Worm (Caenorhabditis elegans) whole organism, midembryonic: ENCODE results near the gene W08G11.1.

Source experiments
- T22C8.4 ChIP-seq: fragments of 200-800 bp; sonication (Bioruptor generic); IDR thresholded peaks from 2 replicates; pipeline ENCODE4 v1.3.6; 2022; ENCODE audit warnings: missing genetic modification characterization, missing compliant biosample characterization
- med-1 ChIP-seq: sonication (generic microtip); optimal IDR thresholded peaks from 2 replicates; lab custom pipeline; 2017; ENCODE audit warnings: missing genetic modification characterization, mild to moderate bottlenecking, missing compliant biosample characterization, antibody characterized with exemption, missing genetic modification reagents; ENCODE audit not compliant: insufficient read depth
- ref-1 ChIP-seq: fragments of 200-800 bp; sonication (Bioruptor generic); conservative IDR thresholded peaks from 2 replicates; pipeline ENCODE4 v1.3.6; 2022; ENCODE audit warnings: missing genetic modification reagents, missing genetic modification characterization, missing compliant biosample characterization
- tab-1 ChIP-seq: fragments of 200-800 bp; sonication (Bioruptor generic); IDR thresholded peaks from 2 replicates; pipeline ENCODE4 v1.3.6; 2022; ENCODE audit warnings: missing genetic modification characterization, missing compliant biosample characterization

DNA sequence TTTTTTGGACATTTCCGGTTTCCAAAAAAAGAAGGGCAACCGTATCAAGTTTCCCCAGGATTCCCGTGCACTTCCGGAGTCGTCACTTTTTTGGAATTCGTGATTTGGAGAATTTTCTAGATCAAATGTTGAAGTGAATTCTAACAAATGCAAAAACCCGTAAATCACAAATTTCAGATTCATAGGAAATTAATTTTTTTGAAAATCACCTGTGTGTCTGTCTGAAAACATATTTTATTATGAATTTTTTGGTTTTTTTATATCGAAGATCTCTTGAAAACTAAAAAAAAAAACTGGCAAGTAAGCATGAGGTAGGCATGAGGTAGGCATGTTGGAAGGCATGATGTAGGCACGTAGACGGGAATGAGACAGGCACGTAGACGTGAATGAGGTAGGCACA, 3.2 kb downstream of the W08G11.1 start:
- no peak for TF ChIP-seq ref-1 (GFP tag; lab: Robert Waterston, UW)
- TF ChIP-seq med-1 (GFP tag; lab: Kevin White, UChicago): no peak
- no peak for TF ChIP-seq tab-1 (GFP tag; lab: Robert Waterston, UW)
- TF ChIP-seq T22C8.4 (GFP tag; lab: Robert Waterston, UW): no peak
